Fruit fly (Drosophila melanogaster) whole organism, embryonic: ENCODE results near the gene Papss.
A peak's percentile ranks its signal among the peaks of the same experiment; 100 is the strongest.

Source experiments
- Atf6 ChIP-seq: fragments of 200-800 bp; sonication (Bioruptor generic); IDR thresholded peaks from 2 replicates; pipeline ENCODE4 v1.3.6; 2022; ENCODE audit warnings: missing biosample characterization, missing genetic modification characterization
- CG10267 ChIP-seq: fragments of 200-800 bp; sonication (Bioruptor generic); optimal IDR thresholded peaks from 2 replicates; lab custom pipeline; 2018; ENCODE audit warnings: missing biosample characterization, mild to moderate bottlenecking, missing genetic modification characterization, moderate library complexity
- CG10321 ChIP-seq: fragments of 200-800 bp; sonication (Bioruptor generic); IDR thresholded peaks from 2 replicates; pipeline ENCODE4 v1.3.6; 2022; ENCODE audit warnings: missing biosample characterization, missing genetic modification characterization
- CG1233 ChIP-seq: fragments of 200-800 bp; sonication (Bioruptor generic); optimal IDR thresholded peaks from 4 replicates; lab custom pipeline; 2018; ENCODE audit warnings: missing biosample characterization, mild to moderate bottlenecking, missing genetic modification characterization
- CG12391 ChIP-seq: fragments of 200-800 bp; sonication (Bioruptor generic); optimal IDR thresholded peaks from 3 replicates; lab custom pipeline; 2018; ENCODE audit warnings: missing biosample characterization, mild to moderate bottlenecking, missing genetic modification characterization, moderate library complexity
- CG12942 ChIP-seq: fragments of 200-800 bp; sonication (Bioruptor generic); optimal IDR thresholded peaks from 3 replicates; lab custom pipeline; 2016; ENCODE audit warnings: missing biosample characterization, missing genetic modification characterization
- CG16779 ChIP-seq: fragments of 200-800 bp; sonication (Bioruptor generic); IDR thresholded peaks from 2 replicates; pipeline ENCODE4 v1.3.6; 2022; ENCODE audit warnings: missing biosample characterization, missing genetic modification characterization
- CG16863 ChIP-seq: fragments of 200-800 bp; sonication (Bioruptor generic); optimal IDR thresholded peaks from 3 replicates; lab custom pipeline; 2016; ENCODE audit warnings: missing biosample characterization, missing genetic modification characterization
- CG17361 ChIP-seq: fragments of 200-800 bp; sonication (Bioruptor generic); IDR thresholded peaks from 3 replicates; pipeline ENCODE4 v1.3.6; 2022; ENCODE audit warnings: missing biosample characterization, missing genetic modification characterization
- CG17385 ChIP-seq: fragments of 200-800 bp; sonication (Bioruptor generic); optimal IDR thresholded peaks from 3 replicates; lab custom pipeline; 2018; ENCODE audit warnings: missing biosample characterization, mild to moderate bottlenecking, missing genetic modification characterization
- CG1832 ChIP-seq: fragments of 200-800 bp; sonication (Bioruptor generic); optimal IDR thresholded peaks from 2 replicates; lab custom pipeline; 2017; ENCODE audit warnings: missing biosample characterization, mild to moderate bottlenecking, missing genetic modification characterization, inconsistent platforms
- CG3281 ChIP-seq: fragments of 200-800 bp; sonication (Bioruptor generic); optimal IDR thresholded peaks from 3 replicates; lab custom pipeline; 2017; ENCODE audit warnings: missing biosample characterization, mild to moderate bottlenecking, missing genetic modification characterization
- CG3726 ChIP-seq: fragments of 200-800 bp; sonication (Bioruptor generic); IDR thresholded peaks from 3 replicates; pipeline ENCODE4, ENCODE4 v1.3.6; 2022; ENCODE audit warnings: missing biosample characterization, missing genetic modification characterization
- CG6765 ChIP-seq: fragments of 200-800 bp; sonication (Bioruptor generic); optimal IDR thresholded peaks from 3 replicates; lab custom pipeline; 2017; ENCODE audit warnings: missing biosample characterization, mild to moderate bottlenecking, missing genetic modification characterization
- CG7987 ChIP-seq: fragments of 200-800 bp; sonication (Bioruptor generic); optimal IDR thresholded peaks from 2 replicates; lab custom pipeline; 2018; ENCODE audit warnings: missing biosample characterization, mild to moderate bottlenecking, missing genetic modification characterization, moderate library complexity
- CG8765 ChIP-seq: fragments of 200-800 bp; sonication (Bioruptor generic); IDR thresholded peaks from 2 replicates; pipeline ENCODE4 v1.3.6; 2022; ENCODE audit warnings: missing biosample characterization, missing genetic modification characterization
- CG8924 ChIP-seq: fragments of 200-800 bp; optimal IDR thresholded peaks from 3 replicates; lab custom pipeline; 2019; ENCODE audit warnings: missing biosample characterization, mild to moderate bottlenecking, missing genetic modification characterization, moderate library complexity
- CG9727 ChIP-seq: fragments of 200-800 bp; sonication (Bioruptor generic); optimal IDR thresholded peaks from 3 replicates; lab custom pipeline; 2017; ENCODE audit warnings: missing biosample characterization, mild to moderate bottlenecking, missing genetic modification characterization
- CTCF ChIP-seq: fragments of 200-800 bp; sonication (Bioruptor generic); optimal IDR thresholded peaks from 2 replicates; lab custom pipeline; 2017; ENCODE audit warnings: missing biosample characterization, mild to moderate bottlenecking, missing genetic modification characterization, moderate library complexity
- Camta ChIP-seq: fragments of 200-800 bp; sonication (Bioruptor generic); optimal IDR thresholded peaks from 2 replicates; lab custom pipeline; 2016; ENCODE audit warnings: missing biosample characterization, missing genetic modification characterization
- Dek ChIP-seq: fragments of 200-800 bp; sonication (Bioruptor generic); optimal IDR thresholded peaks from 3 replicates; lab custom pipeline; 2019; ENCODE audit warnings: missing biosample characterization, mild to moderate bottlenecking, missing genetic modification characterization, moderate library complexity
- Doc3 ChIP-seq: fragments of 200-800 bp; sonication (Bioruptor generic); IDR thresholded peaks from 3 replicates; pipeline ENCODE4 v1.3.6; 2022; ENCODE audit warnings: missing biosample characterization, missing genetic modification characterization; ENCODE audit not compliant: partially characterized antibody
- Hmx ChIP-seq: fragments of 200-800 bp; sonication (Bioruptor generic); optimal IDR thresholded peaks from 2 replicates; lab custom pipeline; 2016; ENCODE audit warnings: missing biosample characterization, missing genetic modification characterization
- Hr78 ChIP-seq, 2 experiments: fragments of 200-800 bp in 1 of 2; fragments of >200 bp in 1 of 2; sonication (Bioruptor generic) in 1 of 2; optimal IDR thresholded peaks; 2 replicates each; lab custom pipeline; 2017 to 2019; ENCODE audit warnings: missing biosample characterization in 2 of 2, missing genetic modification characterization in 2 of 2, mild to moderate bottlenecking in 1 of 2, moderate library complexity in 1 of 2
- MESR4 ChIP-seq: fragments of 200-800 bp; sonication (Bioruptor generic); optimal IDR thresholded peaks from 2 replicates; lab custom pipeline; 2018; ENCODE audit warnings: missing biosample characterization, mild to moderate bottlenecking, missing genetic modification characterization, moderate library complexity
- Meics ChIP-seq: fragments of 200-800 bp; sonication (Bioruptor generic); optimal IDR thresholded peaks from 2 replicates; lab custom pipeline; 2017; ENCODE audit warnings: missing biosample characterization, mild to moderate bottlenecking, missing genetic modification characterization
- Mrtf ChIP-seq: fragments of 200-800 bp; sonication (Bioruptor generic); IDR thresholded peaks from 3 replicates; pipeline ENCODE4 v1.3.6; 2022; ENCODE audit warnings: missing biosample characterization, missing genetic modification characterization
- Oaz ChIP-seq: fragments of 200-800 bp; sonication (Bioruptor generic); IDR thresholded peaks from 2 replicates; pipeline ENCODE4 v1.3.6; 2022; ENCODE audit warnings: missing biosample characterization, missing genetic modification characterization
- PHDP ChIP-seq: fragments of 200-800 bp; sonication (Bioruptor generic); optimal IDR thresholded peaks from 3 replicates; lab custom pipeline; 2018; ENCODE audit warnings: missing biosample characterization, mild to moderate bottlenecking, missing genetic modification characterization, moderate library complexity
- Trl ChIP-seq, 3 experiments: fragments of >200 bp in 2 of 3; fragments of 200-800 bp in 1 of 3; sonication (Bioruptor generic) in 1 of 3; optimal IDR thresholded peaks; 2 replicates in 1 of 3; 3 replicates in 2 of 3; lab custom pipeline; 2016 to 2017; ENCODE audit warnings: missing biosample characterization in 1 of 3, missing genetic modification characterization in 1 of 3
- YL-1 ChIP-seq: fragments of 200-800 bp; sonication (Bioruptor generic); optimal IDR thresholded peaks from 3 replicates; lab custom pipeline; 2017; ENCODE audit warnings: missing biosample characterization, mild to moderate bottlenecking, missing genetic modification characterization
- amos ChIP-seq: fragments of 200-800 bp; sonication (Bioruptor generic); IDR thresholded peaks from 2 replicates; pipeline ENCODE4 v1.3.6; 2022; ENCODE audit warnings: missing biosample characterization, missing genetic modification characterization; ENCODE audit not compliant: partially characterized antibody
- ap ChIP-seq: fragments of 200-800 bp; sonication (Bioruptor generic); IDR thresholded peaks from 2 replicates; pipeline ENCODE4 v1.3.6; 2022; ENCODE audit warnings: missing biosample characterization, missing genetic modification characterization
- cas ChIP-seq: fragments of 200-800 bp; sonication (Bioruptor generic); IDR thresholded peaks from 2 replicates; pipeline ENCODE4 v1.3.6; 2022; ENCODE audit warnings: missing biosample characterization, missing genetic modification characterization
- caup ChIP-seq: fragments of 200-800 bp; sonication (Bioruptor generic); optimal IDR thresholded peaks from 3 replicates; lab custom pipeline; 2017; ENCODE audit warnings: missing biosample characterization, mild to moderate bottlenecking, missing genetic modification characterization, moderate library complexity; ENCODE audit not compliant: severe bottlenecking
- dan ChIP-seq: fragments of 200-800 bp; sonication (Bioruptor generic); IDR thresholded peaks from 2 replicates; pipeline ENCODE4 v1.3.6; 2022; ENCODE audit warnings: missing biosample characterization, missing genetic modification characterization
- dmrt11E ChIP-seq: fragments of 200-800 bp; sonication (Bioruptor generic); optimal IDR thresholded peaks from 3 replicates; lab custom pipeline; 2018; ENCODE audit warnings: missing biosample characterization, mild to moderate bottlenecking, missing genetic modification characterization, moderate library complexity
- fd3F ChIP-seq: fragments of 200-800 bp; sonication (Bioruptor generic); optimal IDR thresholded peaks from 2 replicates; lab custom pipeline; 2018; ENCODE audit warnings: missing biosample characterization, mild to moderate bottlenecking, missing genetic modification characterization, moderate library complexity
- fd64A ChIP-seq: fragments of 200-800 bp; sonication (Bioruptor generic); optimal IDR thresholded peaks from 3 replicates; lab custom pipeline; 2018; ENCODE audit warnings: missing biosample characterization, mild to moderate bottlenecking, missing genetic modification characterization
- gcm ChIP-seq: fragments of 200-800 bp; sonication (Bioruptor generic); optimal IDR thresholded peaks from 2 replicates; lab custom pipeline; 2019; ENCODE audit warnings: missing biosample characterization, mild to moderate bottlenecking, missing genetic modification characterization, moderate library complexity
- hkb ChIP-seq, 2 experiments: fragments of 200-800 bp in 1 of 2; fragments of >200 bp in 1 of 2; sonication (Bioruptor generic) in 1 of 2; IDR thresholded peaks in 1 of 2; optimal IDR thresholded peaks in 1 of 2; 2 replicates each; pipeline versions ENCODE4 v1.3.6 to Lab custom; 2017 to 2022; ENCODE audit warnings: missing biosample characterization in 1 of 2, missing genetic modification characterization in 1 of 2
- insv ChIP-seq, 2 experiments: fragments of 200-800 bp; sonication (Bioruptor generic); optimal IDR thresholded peaks; 3 replicates each; lab custom pipeline; 2016 to 2018; ENCODE audit warnings: missing biosample characterization in 2 of 2, missing genetic modification characterization in 2 of 2
- kah ChIP-seq: fragments of 200-800 bp; sonication (Bioruptor generic); optimal IDR thresholded peaks from 2 replicates; lab custom pipeline; 2018; ENCODE audit warnings: missing biosample characterization, mild to moderate bottlenecking, missing genetic modification characterization
- onecut ChIP-seq: fragments of 200-800 bp; sonication (Bioruptor generic); IDR thresholded peaks from 2 replicates; pipeline ENCODE4 v1.3.6; 2022; ENCODE audit warnings: missing biosample characterization, missing genetic modification characterization
- org-1 ChIP-seq: fragments of 200-800 bp; sonication (Bioruptor generic); optimal IDR thresholded peaks from 2 replicates; lab custom pipeline; 2017; ENCODE audit warnings: missing biosample characterization, missing genetic modification characterization
- repo ChIP-seq: fragments of 200-800 bp; sonication (Bioruptor generic); optimal IDR thresholded peaks from 2 replicates; lab custom pipeline; 2016; ENCODE audit warnings: missing biosample characterization, missing genetic modification characterization
- sim ChIP-seq: fragments of 200-800 bp; sonication (Bioruptor generic); IDR thresholded peaks from 2 replicates; pipeline ENCODE4 v1.3.6; 2022; ENCODE audit warnings: missing biosample characterization, missing genetic modification characterization
- sqz ChIP-seq: fragments of 200-800 bp; sonication (Bioruptor generic); optimal IDR thresholded peaks from 3 replicates; lab custom pipeline; 2018; ENCODE audit warnings: missing biosample characterization, mild to moderate bottlenecking, missing genetic modification characterization
- vvl ChIP-seq: fragments of 200-800 bp; sonication (Bioruptor generic); IDR thresholded peaks from 2 replicates; pipeline ENCODE4 v1.3.6; 2022; ENCODE audit warnings: missing biosample characterization, missing genetic modification characterization
- zen ChIP-seq: fragments of 200-800 bp; sonication (Bioruptor generic); optimal IDR thresholded peaks from 3 replicates; lab custom pipeline; 2018; ENCODE audit warnings: missing biosample characterization, mild to moderate bottlenecking, missing genetic modification characterization, moderate library complexity

Papss gene

dm6 chr3L:19895556-19895995 lies 50.5 kb downstream of the Papss start (continued):
- TF ChIP-seq ap (GFP tag; lab: Robert Waterston, UW) (no peak), CG16779 (GFP tag; lab: Robert Waterston, UW) (no peak), Dek (no peak), Hmx (GFP tag; lab: Kevin White, UChicago) (no peak), Oaz (no peak), Atf6 (no peak), fd3F (GFP tag; lab: Kevin White, UChicago) (no peak), CG10321 (GFP tag; lab: Robert Waterston, UW) (peak; percentile 97), MESR4 (GFP tag; lab: Kevin White, UChicago) (no peak), Trl (optimal IDR thresholded peaks at IDR 0.05; lab: Kevin White, UChicago) (peak; percentile 73 to 94), Trl (GFP tag; optimal IDR thresholded peaks at IDR 0.05; lab: Kevin White, UChicago) (peak; percentile 24), CG1832 (GFP tag; lab: Kevin White, UChicago) (peak; percentile 97), onecut (GFP tag; lab: Robert Waterston, UW) (no peak), CG17361 (GFP tag; lab: Robert Waterston, UW) (no peak), CG17385 (GFP tag; lab: Kevin White, UChicago) (peak; percentile 19), cas (GFP tag; lab: Robert Waterston, UW) (no peak), caup (no peak), repo (GFP tag; lab: Kevin White, UChicago) (no peak), dmrt11E (tag; lab: Kevin White, UChicago) (no peak), kah (GFP tag; lab: Kevin White, UChicago) (peak; percentile 66), CG6765 (GFP tag; lab: Kevin White, UChicago) (no peak), CG9727 (GFP tag; lab: Kevin White, UChicago) (peak; percentile 27), CG1233 (GFP tag; lab: Kevin White, UChicago) (no peak), PHDP (tag; lab: Kevin White, UChicago) (no peak), CG3281 (GFP tag; lab: Kevin White, UChicago) (no peak), amos (GFP tag; lab: Robert Waterston, UW) (peak; percentile 12; the same call in 1 of the 2 replicates), Meics (GFP tag; lab: Kevin White, UChicago) (no peak), CG7987 (GFP tag; lab: Kevin White, UChicago) (peak; percentile 9), Mrtf (GFP tag; lab: Robert Waterston, UW) (no peak), zen (tag; lab: Kevin White, UChicago) (peak; percentile 57), gcm (no peak), CG8765 (GFP tag; lab: Robert Waterston, UW) (no peak), CG8924 (tag; lab: Kevin White, UChicago) (peak; percentile 47), org-1 (GFP tag; lab: Kevin White, UChicago) (no peak), CG3726 (GFP tag; lab: Robert Waterston, UW) (no peak), sim (GFP tag; lab: Robert Waterston, UW) (no peak), vvl (GFP tag; lab: Robert Waterston, UW) (peak; percentile 27; the same call in 1 of the 2 replicates), insv (GFP tag; optimal IDR thresholded peaks at IDR 0.05; lab: Kevin White, UChicago) (peak in 1 of 2 experiments; percentile 5), YL-1 (GFP tag; lab: Kevin White, UChicago) (peak; percentile 20), fd64A (GFP tag; lab: Kevin White, UChicago) (no peak), dan (GFP tag; lab: Robert Waterston, UW) (no peak), Doc3 (GFP tag; lab: Robert Waterston, UW) (peak; percentile 25; the same call in 1 of the 3 replicates), CTCF (GFP tag; lab: Kevin White, UChicago) (no peak), CG10267 (no peak), Camta (GFP tag; lab: Kevin White, UChicago) (no peak), CG16863 (no peak), hkb (optimal IDR thresholded peaks at IDR 0.05; lab: Kevin White, UChicago) (no peak), hkb (GFP tag; IDR thresholded peaks at IDR 0.05; lab: Robert Waterston, UW) (no peak), sqz (no peak), CG12942 (GFP tag; lab: Kevin White, UChicago) (no peak), Hr78 (GFP tag; optimal IDR thresholded peaks at IDR 0.05; lab: Kevin White, UChicago) (peak in 1 of 2 experiments; percentile 92), CG12391 (tag; lab: Kevin White, UChicago) (no peak)
